Worm (Caenorhabditis elegans) whole organism, L3 larva: Measurements from ENCODE around the gene srab-21.

Experiments used
- aly-2 ChIP-seq: fragments of 150-350 bp; optimal IDR thresholded peaks from 2 replicates; lab custom pipeline; 2014; ENCODE audit warnings: missing biosample characterization, missing genetic modification characterization
- daf-12 ChIP-seq: fragments of 150-350 bp; optimal IDR thresholded peaks from 2 replicates; lab custom pipeline; 2014; ENCODE audit warnings: missing biosample characterization, missing genetic modification reagents, missing genetic modification characterization
- egl-5 ChIP-seq: fragments of 150-350 bp; optimal IDR thresholded peaks from 2 replicates; lab custom pipeline; 2017; ENCODE audit warnings: missing biosample characterization, missing genetic modification reagents, missing genetic modification characterization, inconsistent platforms
- elt-3 ChIP-seq, 3 experiments: fragments of 150-350 bp in 1 of 3; sonication (generic microtip) in 2 of 3; optimal IDR thresholded peaks; 2 replicates in 2 of 3; 4 replicates in 1 of 3; lab custom pipeline; 2014 to 2017; ENCODE audit warnings: missing biosample characterization in 3 of 3, missing genetic modification characterization in 3 of 3
- fkh-10 ChIP-seq: sonication (generic microtip); optimal IDR thresholded peaks from 2 replicates; lab custom pipeline; 2017; ENCODE audit warnings: missing biosample characterization, missing genetic modification reagents, missing genetic modification characterization
- lin-15B ChIP-seq: fragments of 150-350 bp; optimal IDR thresholded peaks from 2 replicates; lab custom pipeline; 2014; ENCODE audit warnings: missing biosample characterization, missing genetic modification characterization
- nhr-11 ChIP-seq: fragments of 150-350 bp; optimal IDR thresholded peaks from 2 replicates; lab custom pipeline; 2014; ENCODE audit warnings: missing biosample characterization, missing genetic modification characterization
- pqm-1 ChIP-seq: fragments of 150-350 bp; optimal IDR thresholded peaks from 2 replicates; lab custom pipeline; 2017; ENCODE audit warnings: missing biosample characterization, missing genetic modification characterization, inconsistent platforms
- snpc-4 ChIP-seq: fragments of 150-350 bp; optimal IDR thresholded peaks from 2 replicates; lab custom pipeline; 2014; ENCODE audit warnings: missing biosample characterization, missing genetic modification characterization
- tbx-2 ChIP-seq: sonication (generic microtip); optimal IDR thresholded peaks from 2 replicates; lab custom pipeline; 2016; ENCODE audit warnings: mild to moderate bottlenecking, missing genetic modification characterization, missing compliant biosample characterization
- ztf-11 ChIP-seq: fragments of 150-350 bp; optimal IDR thresholded peaks from 2 replicates; lab custom pipeline; 2014; ENCODE audit warnings: missing biosample characterization, missing genetic modification characterization

DNA sequence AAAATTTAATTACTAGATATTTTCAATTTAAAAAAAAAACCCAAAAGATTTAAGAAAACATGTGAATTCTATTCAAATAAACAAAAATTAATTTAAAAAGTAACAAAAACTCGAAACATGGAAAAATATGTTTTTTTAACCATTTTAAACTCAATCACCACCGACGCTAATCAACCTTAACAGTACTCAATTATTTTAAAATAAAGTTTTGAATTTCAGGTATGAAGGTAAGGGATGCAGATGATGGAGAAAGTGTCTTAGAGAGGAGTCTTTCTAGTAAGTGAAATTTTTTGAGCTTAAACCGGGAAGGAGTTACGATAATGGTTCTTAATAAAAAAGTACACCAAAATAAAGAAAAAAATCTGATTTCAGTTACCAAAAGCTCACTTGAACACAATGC, 39.3 kb upstream of the srab-21 start, which contains the start of gene slc-28.1:
- no peak for TF ChIP-seq snpc-4 (tag; lab: Kevin White, UChicago)
- TF ChIP-seq aly-2 (tag; lab: Kevin White, UChicago), result no peak
- no peak for TF ChIP-seq egl-5 (tag; lab: Kevin White, UChicago)
- no peak for TF ChIP-seq ztf-11
- TF ChIP-seq fkh-10 (GFP tag; lab: Kevin White, UChicago), result no peak
- no peak for TF ChIP-seq nhr-11 (tag; lab: Kevin White, UChicago)
- TF ChIP-seq pqm-1 (tag; lab: Kevin White, UChicago), result no peak
- TF ChIP-seq elt-3 (tag; optimal IDR thresholded peaks at IDR 0.05; lab: Kevin White, UChicago), result no peak
- no peak for TF ChIP-seq daf-12 (tag; lab: Kevin White, UChicago)
- TF ChIP-seq tbx-2, result no peak
- no peak for TF ChIP-seq lin-15B
